Worm (Caenorhabditis elegans) whole organism, L4 larva: Measurements from ENCODE around the gene clec-217.
A peak's percentile ranks its signal among the peaks of the same experiment; 100 is the strongest.

Source experiments
- D1046.2 ChIP-seq: fragments of 200-800 bp; sonication (Bioruptor generic); IDR thresholded peaks from 2 replicates; pipeline ENCODE4 v1.3.6; 2022; ENCODE audit warnings: missing genetic modification characterization, missing compliant biosample characterization
- F44E2.7 ChIP-seq: fragments of 200-800 bp; sonication (Bioruptor generic); IDR thresholded peaks from 2 replicates; pipeline ENCODE4 v2.1.2; 2022; ENCODE audit warnings: missing genetic modification characterization, missing compliant biosample characterization
- T26A8.4 ChIP-seq: fragments of 200-800 bp; sonication (Bioruptor generic); IDR thresholded peaks from 2 replicates; pipeline ENCODE4 v1.3.6; 2022; ENCODE audit warnings: missing genetic modification characterization, missing compliant biosample characterization
- Y48G9A.11 ChIP-seq: fragments of 200-800 bp; sonication (Bioruptor generic); IDR thresholded peaks from 2 replicates; pipeline ENCODE4 v1.3.6; 2022; ENCODE audit warnings: missing genetic modification reagents, missing genetic modification characterization, missing compliant biosample characterization
- Y5F2A.4 ChIP-seq: fragments of 200-800 bp; sonication (Bioruptor generic); optimal IDR thresholded peaks from 2 replicates; lab custom pipeline; 2018; ENCODE audit warnings: mild to moderate bottlenecking, missing genetic modification characterization, missing compliant biosample characterization
- Y75B8A.6 ChIP-seq: fragments of 200-800 bp; sonication (Bioruptor generic); IDR thresholded peaks from 2 replicates; pipeline ENCODE4 v1.3.6; 2022; ENCODE audit warnings: missing genetic modification reagents, missing genetic modification characterization, missing compliant biosample characterization
- aha-1 ChIP-seq: fragments of 150-350 bp; peaks from one replicate; lab custom pipeline; 2014; ENCODE audit warnings: missing biosample characterization, missing genetic modification characterization
- arid-1 ChIP-seq: fragments of 200-800 bp; sonication (Bioruptor generic); conservative IDR thresholded peaks from 2 replicates; pipeline ENCODE4 v1.3.6; 2022; ENCODE audit warnings: missing genetic modification reagents, missing genetic modification characterization, missing compliant biosample characterization
- ceh-44 ChIP-seq: fragments of 200-800 bp; sonication (Bioruptor generic); IDR thresholded peaks from 2 replicates; pipeline ENCODE4 v1.3.6; 2022; ENCODE audit warnings: missing genetic modification reagents, missing genetic modification characterization, missing compliant biosample characterization
- ceh-82 ChIP-seq: sonication (generic microtip); optimal IDR thresholded peaks from 2 replicates; lab custom pipeline; 2017; ENCODE audit warnings: missing biosample characterization, missing genetic modification characterization
- ces-1 ChIP-seq: fragments of 150-350 bp; sonication (generic microtip); optimal IDR thresholded peaks from 4 replicates; lab custom pipeline; 2014; ENCODE audit warnings: missing biosample characterization, missing genetic modification reagents, missing genetic modification characterization
- ctbp-1 ChIP-seq: fragments of 200-800 bp; sonication (Bioruptor generic); IDR thresholded peaks from 2 replicates; pipeline ENCODE4 v1.3.6; 2022; ENCODE audit warnings: missing genetic modification reagents, missing genetic modification characterization, missing compliant biosample characterization
- daf-12 ChIP-seq: fragments of 150-350 bp; optimal IDR thresholded peaks from 2 replicates; lab custom pipeline; 2014; ENCODE audit warnings: missing biosample characterization, missing genetic modification reagents, missing genetic modification characterization
- daf-19 ChIP-seq: fragments of 200-800 bp; sonication (Bioruptor generic); conservative IDR thresholded peaks from 2 replicates; pipeline ENCODE4 v1.3.6; 2022; ENCODE audit warnings: missing genetic modification characterization, missing compliant biosample characterization
- daf-8 ChIP-seq: fragments of 200-800 bp; sonication (Bioruptor generic); IDR thresholded peaks from 2 replicates; pipeline ENCODE4 v1.3.6; 2022; ENCODE audit warnings: missing genetic modification characterization, missing compliant biosample characterization
- dmd-6 ChIP-seq: fragments of 200-800 bp; sonication (Bioruptor generic); IDR thresholded peaks from 2 replicates; pipeline ENCODE4 v1.3.6; 2022; ENCODE audit warnings: missing genetic modification reagents, missing genetic modification characterization, missing compliant biosample characterization
- dmd-8 ChIP-seq: fragments of 200-800 bp; sonication (Bioruptor generic); IDR thresholded peaks from 2 replicates; pipeline ENCODE4 v1.3.6; 2022; ENCODE audit warnings: missing genetic modification characterization, missing compliant biosample characterization
- duxl-1 ChIP-seq: sonication (generic microtip); optimal IDR thresholded peaks from 2 replicates; lab custom pipeline; 2016; ENCODE audit warnings: mild to moderate bottlenecking, missing genetic modification characterization, moderate library complexity, missing compliant biosample characterization; ENCODE audit not compliant: poor library complexity
- dve-1 ChIP-seq: sonication (generic microtip); optimal IDR thresholded peaks from 2 replicates; lab custom pipeline; 2017; ENCODE audit warnings: antibody characterized with exemption, mild to moderate bottlenecking, missing genetic modification characterization, missing compliant biosample characterization; ENCODE audit not compliant: insufficient read depth
- fkh-10 ChIP-seq: fragments of 150-350 bp; optimal IDR thresholded peaks from 2 replicates; lab custom pipeline; 2014; ENCODE audit warnings: missing biosample characterization, missing genetic modification reagents, missing genetic modification characterization
- fos-1 ChIP-seq: fragments of 150-350 bp; optimal IDR thresholded peaks from 2 replicates; lab custom pipeline; 2014; ENCODE audit warnings: missing biosample characterization, missing genetic modification characterization
- hlh-11 ChIP-seq: fragments of 200-800 bp; sonication (Bioruptor generic); optimal IDR thresholded peaks from 2 replicates; lab custom pipeline; 2018; ENCODE audit warnings: mild to moderate bottlenecking, missing genetic modification characterization, missing compliant biosample characterization
- hmg-1.1 ChIP-seq: fragments of 200-800 bp; sonication (Bioruptor generic); IDR thresholded peaks from 2 replicates; pipeline ENCODE4 v1.3.6; 2022; ENCODE audit warnings: missing genetic modification reagents, missing genetic modification characterization, missing compliant biosample characterization
- lim-7 ChIP-seq: fragments of 200-800 bp; sonication (Bioruptor generic); IDR thresholded peaks from 2 replicates; pipeline ENCODE4 v1.3.6; 2022; ENCODE audit warnings: missing genetic modification characterization, missing compliant biosample characterization
- lin-13 ChIP-seq: fragments of 150-350 bp; optimal IDR thresholded peaks from 2 replicates; lab custom pipeline; 2014; ENCODE audit warnings: missing biosample characterization, missing genetic modification reagents, missing genetic modification characterization
- lin-29 ChIP-seq: fragments of 200-800 bp; sonication (Bioruptor generic); IDR thresholded peaks from 2 replicates; pipeline ENCODE4 v1.3.6; 2022; ENCODE audit warnings: missing genetic modification reagents, missing genetic modification characterization, missing compliant biosample characterization
- lin-39 ChIP-seq: fragments of 150-350 bp; optimal IDR thresholded peaks from 2 replicates; lab custom pipeline; 2014; ENCODE audit warnings: missing biosample characterization, missing genetic modification reagents, missing genetic modification characterization
- lir-3 ChIP-seq: sonication (generic microtip); optimal IDR thresholded peaks from 2 replicates; lab custom pipeline; 2016; ENCODE audit warnings: mild to moderate bottlenecking, missing genetic modification characterization, missing compliant biosample characterization
- madf-5 ChIP-seq, 2 experiments: fragments of 200-800 bp; sonication (Bioruptor generic); IDR thresholded peaks; 2 replicates each; pipeline ENCODE4 v1.3.6; 2022; ENCODE audit warnings: missing compliant biosample characterization in 2 of 2, missing genetic modification characterization in 2 of 2
- madf-9 ChIP-seq: fragments of 200-800 bp; sonication (Bioruptor generic); conservative IDR thresholded peaks from 2 replicates; pipeline ENCODE4 v1.3.6; 2022; ENCODE audit warnings: missing genetic modification reagents, missing genetic modification characterization, missing compliant biosample characterization
- mep-1 ChIP-seq: fragments of 150-350 bp; sonication (generic microtip); optimal IDR thresholded peaks from 3 replicates; lab custom pipeline; 2014; ENCODE audit warnings: missing biosample characterization, missing genetic modification characterization
- mes-2 ChIP-seq: sonication (generic microtip); optimal IDR thresholded peaks from 2 replicates; lab custom pipeline; 2016; ENCODE audit warnings: missing genotype, mild to moderate bottlenecking, missing genetic modification characterization, missing compliant biosample characterization; ENCODE audit not compliant: poor library complexity, severe bottlenecking
- mxl-3 ChIP-seq: fragments of 200-800 bp; sonication (Bioruptor generic); optimal IDR thresholded peaks from 2 replicates; lab custom pipeline; 2018; ENCODE audit warnings: mild to moderate bottlenecking, missing genetic modification characterization, missing compliant biosample characterization
- nhr-10 ChIP-seq: fragments of 150-350 bp; optimal IDR thresholded peaks from 2 replicates; lab custom pipeline; 2014; ENCODE audit warnings: missing biosample characterization, missing genetic modification characterization
- nhr-111 ChIP-seq: fragments of 200-800 bp; sonication (Bioruptor generic); optimal IDR thresholded peaks from 2 replicates; lab custom pipeline; 2018; ENCODE audit warnings: mild to moderate bottlenecking, missing genetic modification characterization, missing compliant biosample characterization
- nhr-41 ChIP-seq: fragments of 200-800 bp; sonication (Bioruptor generic); IDR thresholded peaks from 2 replicates; pipeline ENCODE4 v1.3.6; 2022; ENCODE audit warnings: missing genetic modification reagents, missing genetic modification characterization, missing compliant biosample characterization
- nhr-42 ChIP-seq: fragments of 200-800 bp; sonication (Bioruptor generic); IDR thresholded peaks from 2 replicates; pipeline ENCODE4 v1.3.6; 2022; ENCODE audit warnings: missing genetic modification characterization, missing compliant biosample characterization
- nhr-48 ChIP-seq: sonication (generic microtip); optimal IDR thresholded peaks from 2 replicates; lab custom pipeline; 2016; ENCODE audit warnings: mild to moderate bottlenecking, missing genetic modification characterization, missing compliant biosample characterization
- nhr-6 ChIP-seq: fragments of 150-350 bp; optimal IDR thresholded peaks from 2 replicates; lab custom pipeline; 2014; ENCODE audit warnings: missing biosample characterization, missing genetic modification characterization
- nhr-77 ChIP-seq: fragments of 150-350 bp; optimal IDR thresholded peaks from 2 replicates; lab custom pipeline; 2014; ENCODE audit warnings: missing biosample characterization, missing genetic modification characterization
- saeg-2 ChIP-seq: fragments of 200-800 bp; sonication (Bioruptor generic); IDR thresholded peaks from 2 replicates; pipeline ENCODE4 v1.3.6; 2022; ENCODE audit warnings: missing genetic modification reagents, missing genetic modification characterization, missing compliant biosample characterization
- sdz-12 ChIP-seq: fragments of 200-800 bp; sonication (Bioruptor generic); optimal IDR thresholded peaks from 2 replicates; lab custom pipeline; 2018; ENCODE audit warnings: mild to moderate bottlenecking, missing genetic modification characterization, missing compliant biosample characterization
- set-16 ChIP-seq: fragments of 200-800 bp; sonication (Bioruptor generic); IDR thresholded peaks from 2 replicates; pipeline ENCODE4 v1.3.6; 2022; ENCODE audit warnings: missing genetic modification reagents, missing genetic modification characterization, missing compliant biosample characterization
- unc-130 ChIP-seq: sonication (generic microtip); optimal IDR thresholded peaks from 2 replicates; lab custom pipeline; 2016; ENCODE audit warnings: missing genetic modification reagents, missing genetic modification characterization, missing compliant biosample characterization
- unc-39 ChIP-seq: sonication (generic microtip); optimal IDR thresholded peaks from 2 replicates; lab custom pipeline; 2017; ENCODE audit warnings: missing biosample characterization, missing genetic modification characterization
- unc-62 ChIP-seq, 3 experiments: fragments of 150-350 bp in 1 of 3; sonication (generic microtip); optimal IDR thresholded peaks in 2 of 3; peaks in 1 of 3; 1 replicate in 1 of 3; 2 replicates in 2 of 3; lab custom pipeline; 2014 to 2017; ENCODE audit warnings: missing biosample characterization in 3 of 3, missing genetic modification characterization in 3 of 3, missing genetic modification reagents in 3 of 3, missing genotype in 1 of 3
- zag-1 ChIP-seq: fragments of 150-350 bp; optimal IDR thresholded peaks from 2 replicates; lab custom pipeline; 2014; ENCODE audit warnings: missing biosample characterization, missing genetic modification characterization
- zfp-2 ChIP-seq: sonication (generic microtip); optimal IDR thresholded peaks from 2 replicates; lab custom pipeline; 2016; ENCODE audit warnings: mild to moderate bottlenecking, missing genetic modification characterization, missing compliant biosample characterization
- zfp-3 ChIP-seq: fragments of 200-800 bp; sonication (Bioruptor generic); conservative IDR thresholded peaks from 2 replicates; pipeline ENCODE4 v1.3.6; 2022; ENCODE audit warnings: missing genetic modification reagents, missing genetic modification characterization, missing compliant biosample characterization
- zip-2 ChIP-seq: fragments of 150-350 bp; optimal IDR thresholded peaks from 2 replicates; lab custom pipeline; 2014; ENCODE audit warnings: missing biosample characterization, missing genetic modification characterization
- ztf-11 ChIP-seq: fragments of 150-350 bp; optimal IDR thresholded peaks from 2 replicates; lab custom pipeline; 2014; ENCODE audit warnings: missing biosample characterization, missing genetic modification characterization

clec-217 gene

DNA sequence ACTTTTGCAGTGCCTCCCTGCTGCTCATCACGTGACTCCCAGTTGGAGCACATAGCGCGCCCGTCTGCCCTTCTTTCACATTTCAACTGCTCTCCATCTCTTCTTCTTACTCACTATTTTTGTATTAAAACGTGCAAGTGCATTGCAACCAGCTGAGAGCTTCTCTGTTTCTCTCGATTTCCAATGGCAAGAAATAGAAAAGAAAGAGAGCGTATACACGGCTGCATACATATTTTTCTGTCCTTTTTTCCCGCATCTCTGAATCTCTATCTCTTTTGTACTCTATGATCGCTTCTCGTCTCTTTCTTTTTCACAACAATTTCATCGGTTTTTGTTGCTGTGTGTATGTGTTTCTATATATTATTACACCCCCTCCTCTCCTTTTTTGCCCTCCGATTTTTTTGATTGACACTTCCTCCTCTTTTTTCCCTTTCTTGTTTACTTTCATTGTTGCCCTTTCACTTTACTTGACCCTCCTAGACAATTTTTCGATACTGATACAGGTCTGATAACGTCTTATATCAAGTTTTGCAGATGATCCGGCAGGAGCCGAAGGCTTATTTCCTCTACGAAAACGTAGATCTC is 42.4 kb upstream of the clec-217 start, which contains the start of gene Y97E10AR.1 (continued):
- TF ChIP-seq daf-12 (tag; lab: Kevin White, UChicago): no peak
- no peak for TF ChIP-seq daf-19
- TF ChIP-seq unc-130 (GFP tag; lab: Kevin White, UChicago): no peak
- peak; percentile 84 for TF ChIP-seq mep-1 (tag; lab: Kevin White, UChicago)
- TF ChIP-seq ctbp-1 (GFP tag; lab: Robert Waterston, UW): peak; percentile 83
- no peak for TF ChIP-seq dmd-8 (GFP tag; lab: Robert Waterston, UW)
- no peak for TF ChIP-seq madf-5 (GFP tag; IDR thresholded peaks at IDR 0.05; lab: Robert Waterston, UW)
- TF ChIP-seq zfp-3: no peak
- TF ChIP-seq F44E2.7 (GFP tag; lab: Robert Waterston, UW): no peak
- peak; percentile 99 for TF ChIP-seq aha-1 (tag; lab: Kevin White, UChicago)
- TF ChIP-seq D1046.2 (GFP tag; lab: Robert Waterston, UW): no peak
- no peak for TF ChIP-seq ces-1 (GFP tag; lab: Kevin White, UChicago)
- TF ChIP-seq duxl-1 (tag; lab: Kevin White, UChicago): no peak
- peak; percentile 39 for TF ChIP-seq fkh-10 (GFP tag; lab: Kevin White, UChicago)
- TF ChIP-seq mes-2 (tag; lab: Kevin White, UChicago): peak; percentile 42
- TF ChIP-seq Y75B8A.6 (GFP tag; lab: Robert Waterston, UW): no peak
- peak; percentile 86 for TF ChIP-seq nhr-48 (tag; lab: Kevin White, UChicago)
- TF ChIP-seq lim-7 (GFP tag; lab: Robert Waterston, UW): no peak
- no peak for TF ChIP-seq lir-3
- TF ChIP-seq sdz-12: no peak
- no peak for TF ChIP-seq nhr-6
- no peak for TF ChIP-seq nhr-111 (GFP tag; lab: Kevin White, UChicago)
- TF ChIP-seq madf-9 (GFP tag; lab: Robert Waterston, UW): peak; percentile 40; the same call in 1 of the 2 replicates
- no peak for TF ChIP-seq arid-1 (GFP tag; lab: Robert Waterston, UW)
- TF ChIP-seq zip-2 (tag; lab: Kevin White, UChicago): no peak
- TF ChIP-seq dve-1 (tag; lab: Kevin White, UChicago): peak; percentile 73
- TF ChIP-seq hmg-1.1: peak; percentile 85
- TF ChIP-seq mxl-3: peak; percentile 75
- no peak for TF ChIP-seq nhr-42 (GFP tag; lab: Robert Waterston, UW)
- no peak for TF ChIP-seq ceh-44 (GFP tag; lab: Robert Waterston, UW)
- TF ChIP-seq T26A8.4 (GFP tag; lab: Robert Waterston, UW): 0 out of 2 replicates have a peak, but pooled peaks have one; percentile 39
- TF ChIP-seq daf-8 (GFP tag; lab: Robert Waterston, UW): no peak
- no peak for TF ChIP-seq lin-13 (GFP tag; lab: Kevin White, UChicago)
- TF ChIP-seq zag-1 (tag; lab: Kevin White, UChicago): no peak
- no peak for TF ChIP-seq Y5F2A.4
- TF ChIP-seq Y48G9A.11 (GFP tag; lab: Robert Waterston, UW): no peak
- no peak for TF ChIP-seq ztf-11
- no peak for TF ChIP-seq zfp-2
- no peak for TF ChIP-seq fos-1 (tag; lab: Kevin White, UChicago)
- TF ChIP-seq hlh-11 (tag; lab: Kevin White, UChicago): peak; percentile 97
- peak; percentile 94 for TF ChIP-seq dmd-6
- no peak for TF ChIP-seq unc-39 (tag; lab: Kevin White, UChicago)
- peak in 1 of 2 experiments; percentile 99 for TF ChIP-seq unc-62 (GFP tag; optimal IDR thresholded peaks at IDR 0.05 in 1 of 2; lab: Kevin White, UChicago)
- TF ChIP-seq unc-62 (tag; optimal IDR thresholded peaks at IDR 0.05; lab: Kevin White, UChicago): peak; percentile 37
- no peak for TF ChIP-seq nhr-10 (tag; lab: Kevin White, UChicago)
- no peak for TF ChIP-seq set-16 (GFP tag; lab: Robert Waterston, UW)
- TF ChIP-seq saeg-2: 0 out of 2 replicates have a peak, but pooled peaks have one; percentile 15
- no peak for TF ChIP-seq ceh-82 (tag; lab: Kevin White, UChicago)
- no peak for TF ChIP-seq lin-39 (tag; lab: Kevin White, UChicago)
- no peak for TF ChIP-seq lin-29
- peak; percentile 76 for TF ChIP-seq nhr-77
- peak; percentile 9; the same call in 1 of the 2 replicates for TF ChIP-seq nhr-41 (GFP tag; lab: Robert Waterston, UW)
